Fruit fly (Drosophila melanogaster) whole organism, embryonic: ENCODE measurements around the gene Cpr30B.
A peak's percentile ranks its signal among the peaks of the same experiment; 100 is the strongest.

Experiments used
- Ada2b ChIP-seq: fragments of 200-800 bp; sonication (Bioruptor generic); IDR thresholded peaks from 2 replicates; pipeline ENCODE4 v1.3.6; 2022; ENCODE audit warnings: missing biosample characterization, missing genetic modification characterization
- CG10209 ChIP-seq: fragments of 200-800 bp; sonication (Bioruptor generic); optimal IDR thresholded peaks from 3 replicates; lab custom pipeline; 2017; ENCODE audit warnings: missing biosample characterization, mild to moderate bottlenecking, missing genetic modification characterization, missing genetic modification reagents
- CG10267 ChIP-seq: fragments of 200-800 bp; sonication (Bioruptor generic); optimal IDR thresholded peaks from 2 replicates; lab custom pipeline; 2018; ENCODE audit warnings: missing biosample characterization, mild to moderate bottlenecking, missing genetic modification characterization, moderate library complexity
- CG10366 ChIP-seq: fragments of 200-800 bp; sonication (Bioruptor generic); IDR thresholded peaks from 2 replicates; pipeline ENCODE4 v1.3.6; 2022; ENCODE audit warnings: missing biosample characterization, missing genetic modification characterization
- CG11247 ChIP-seq: fragments of 200-800 bp; sonication (Bioruptor generic); IDR thresholded peaks from 2 replicates; pipeline ENCODE4 v1.3.6; 2022; ENCODE audit warnings: missing biosample characterization, missing genetic modification characterization
- CG11696 ChIP-seq: fragments of 200-800 bp; sonication (Bioruptor generic); IDR thresholded peaks from 2 replicates; pipeline ENCODE4 v1.3.6; 2022; ENCODE audit warnings: missing biosample characterization, missing genetic modification characterization
- CG12155 ChIP-seq: fragments of 200-800 bp; sonication (Bioruptor generic); optimal IDR thresholded peaks from 3 replicates; lab custom pipeline; 2016; ENCODE audit warnings: missing biosample characterization, missing genetic modification characterization
- CG13424 ChIP-seq: fragments of 200-800 bp; sonication (Bioruptor generic); optimal IDR thresholded peaks from 2 replicates; lab custom pipeline; 2019; ENCODE audit warnings: missing biosample characterization, mild to moderate bottlenecking, missing genetic modification characterization, moderate library complexity
- CG13775 ChIP-seq: fragments of 200-800 bp; sonication (Bioruptor generic); optimal IDR thresholded peaks from 3 replicates; lab custom pipeline; 2017; ENCODE audit warnings: missing biosample characterization, mild to moderate bottlenecking, missing genetic modification characterization
- CG14441 ChIP-seq: fragments of 200-800 bp; sonication (Bioruptor generic); IDR thresholded peaks from 2 replicates; pipeline ENCODE4 v1.3.6; 2022; ENCODE audit warnings: missing biosample characterization, missing genetic modification characterization
- CG14710 ChIP-seq: fragments of 200-800 bp; sonication (Bioruptor generic); optimal IDR thresholded peaks from 3 replicates; lab custom pipeline; 2019; ENCODE audit warnings: missing biosample characterization, mild to moderate bottlenecking, missing genetic modification characterization, moderate library complexity
- CG17829 ChIP-seq: fragments of 200-800 bp; optimal IDR thresholded peaks from 2 replicates; lab custom pipeline; 2019; ENCODE audit warnings: missing biosample characterization, mild to moderate bottlenecking, missing genetic modification characterization, moderate library complexity
- CG18262 ChIP-seq: fragments of 200-800 bp; optimal IDR thresholded peaks from 3 replicates; lab custom pipeline; 2019; ENCODE audit warnings: missing biosample characterization, mild to moderate bottlenecking, missing genetic modification characterization, moderate library complexity
- CG2120 ChIP-seq: fragments of 200-800 bp; sonication (Bioruptor generic); optimal IDR thresholded peaks from 3 replicates; lab custom pipeline; 2016; ENCODE audit warnings: missing biosample characterization, missing genetic modification characterization
- CG3281 ChIP-seq: fragments of 200-800 bp; sonication (Bioruptor generic); optimal IDR thresholded peaks from 3 replicates; lab custom pipeline; 2017; ENCODE audit warnings: missing biosample characterization, mild to moderate bottlenecking, missing genetic modification characterization
- CG4328 ChIP-seq: fragments of 200-800 bp; sonication (Bioruptor generic); optimal IDR thresholded peaks from 3 replicates; lab custom pipeline; 2017; ENCODE audit warnings: missing biosample characterization, missing genetic modification reagents, missing genetic modification characterization
- CG6854 ChIP-seq: fragments of 200-800 bp; sonication (Bioruptor generic); optimal IDR thresholded peaks from 3 replicates; lab custom pipeline; 2017; ENCODE audit warnings: missing biosample characterization, mild to moderate bottlenecking, missing genetic modification characterization
- CG7271 ChIP-seq: fragments of 200-800 bp; sonication (Bioruptor generic); optimal IDR thresholded peaks from 2 replicates; lab custom pipeline; 2018; ENCODE audit warnings: missing biosample characterization, mild to moderate bottlenecking, missing genetic modification characterization, moderate library complexity
- CG7556 ChIP-seq: fragments of 200-800 bp; sonication (Bioruptor generic); optimal IDR thresholded peaks from 2 replicates; lab custom pipeline; 2017; ENCODE audit warnings: missing biosample characterization, mild to moderate bottlenecking, missing genetic modification characterization
- CG7987 ChIP-seq: fragments of 200-800 bp; sonication (Bioruptor generic); optimal IDR thresholded peaks from 2 replicates; lab custom pipeline; 2018; ENCODE audit warnings: missing biosample characterization, mild to moderate bottlenecking, missing genetic modification characterization, moderate library complexity
- Doc3 ChIP-seq: fragments of 200-800 bp; sonication (Bioruptor generic); IDR thresholded peaks from 3 replicates; pipeline ENCODE4 v1.3.6; 2022; ENCODE audit warnings: missing biosample characterization, missing genetic modification characterization; ENCODE audit not compliant: partially characterized antibody
- Elba2 ChIP-seq: fragments of 200-800 bp; sonication (Bioruptor generic); optimal IDR thresholded peaks from 3 replicates; lab custom pipeline; 2016; ENCODE audit warnings: missing biosample characterization, missing genetic modification characterization
- Fer1 ChIP-seq: fragments of 200-800 bp; sonication (Bioruptor generic); optimal IDR thresholded peaks from 2 replicates; lab custom pipeline; 2017; ENCODE audit warnings: missing biosample characterization, mild to moderate bottlenecking, missing genetic modification characterization
- HHEX ChIP-seq: fragments of 200-800 bp; sonication (Bioruptor generic); optimal IDR thresholded peaks from 3 replicates; lab custom pipeline; 2017; ENCODE audit warnings: missing biosample characterization, mild to moderate bottlenecking, missing genetic modification characterization, missing genetic modification reagents
- Oli ChIP-seq: fragments of 200-800 bp; sonication (Bioruptor generic); optimal IDR thresholded peaks from 2 replicates; lab custom pipeline; 2018; ENCODE audit warnings: missing biosample characterization, mild to moderate bottlenecking, missing genetic modification characterization, moderate library complexity
- PHDP ChIP-seq: fragments of 200-800 bp; sonication (Bioruptor generic); optimal IDR thresholded peaks from 3 replicates; lab custom pipeline; 2018; ENCODE audit warnings: missing biosample characterization, mild to moderate bottlenecking, missing genetic modification characterization, moderate library complexity
- Pdp1 ChIP-seq, 2 experiments: fragments of 200-800 bp; sonication (Bioruptor generic); optimal IDR thresholded peaks; 3 replicates each; lab custom pipeline; 2016; ENCODE audit warnings: missing biosample characterization in 2 of 2, missing genetic modification characterization in 2 of 2, mild to moderate bottlenecking in 1 of 2, moderate library complexity in 1 of 2
- Rfx ChIP-seq: fragments of 200-800 bp; sonication (Bioruptor generic); IDR thresholded peaks from 2 replicates; pipeline ENCODE4 v1.3.6; 2022; ENCODE audit warnings: missing biosample characterization, missing genetic modification characterization
- Sox100B ChIP-seq: fragments of 200-800 bp; sonication (Bioruptor generic); optimal IDR thresholded peaks from 3 replicates; lab custom pipeline; 2018; ENCODE audit warnings: missing biosample characterization, mild to moderate bottlenecking, missing genetic modification characterization
- Sox102F ChIP-seq: fragments of 200-800 bp; sonication (Bioruptor generic); optimal IDR thresholded peaks from 2 replicates; lab custom pipeline; 2018; ENCODE audit warnings: missing biosample characterization, mild to moderate bottlenecking, missing genetic modification characterization, moderate library complexity
- Stat92E ChIP-seq, 3 experiments: fragments of >200 bp in 2 of 3; fragments of 200-800 bp in 1 of 3; sonication (Bioruptor generic) in 1 of 3; optimal IDR thresholded peaks; 2 replicates each; lab custom pipeline; 2017 to 2019; ENCODE audit warnings: missing biosample characterization in 3 of 3, missing genetic modification characterization in 3 of 3, mild to moderate bottlenecking in 1 of 3, moderate library complexity in 1 of 3
- Trl ChIP-seq, 3 experiments: fragments of >200 bp in 2 of 3; fragments of 200-800 bp in 1 of 3; sonication (Bioruptor generic) in 1 of 3; optimal IDR thresholded peaks; 2 replicates in 1 of 3; 3 replicates in 2 of 3; lab custom pipeline; 2016 to 2017; ENCODE audit warnings: missing biosample characterization in 1 of 3, missing genetic modification characterization in 1 of 3
- corto ChIP-seq: fragments of 200-800 bp; sonication (Bioruptor generic); optimal IDR thresholded peaks from 2 replicates; lab custom pipeline; 2016; ENCODE audit warnings: missing biosample characterization, mild to moderate bottlenecking, missing genetic modification characterization, moderate library complexity
- dmrt99B ChIP-seq: fragments of 200-800 bp; sonication (Bioruptor generic); optimal IDR thresholded peaks from 2 replicates; lab custom pipeline; 2018; ENCODE audit warnings: missing biosample characterization, mild to moderate bottlenecking, missing genetic modification characterization, moderate library complexity
- dysf ChIP-seq: fragments of 200-800 bp; sonication (Bioruptor generic); IDR thresholded peaks from 3 replicates; pipeline ENCODE4 v1.3.6; 2022; ENCODE audit warnings: missing biosample characterization, missing genetic modification characterization
- klu ChIP-seq: fragments of 200-800 bp; sonication (Bioruptor generic); IDR thresholded peaks from 2 replicates; pipeline ENCODE4 v1.3.6; 2022; ENCODE audit warnings: missing biosample characterization, missing genetic modification characterization
- lilli ChIP-seq: fragments of 200-800 bp; sonication (Bioruptor generic); optimal IDR thresholded peaks from 3 replicates; lab custom pipeline; 2016; ENCODE audit warnings: missing biosample characterization, missing genetic modification characterization
- lmd ChIP-seq: fragments of 200-800 bp; sonication (Bioruptor generic); IDR thresholded peaks from 2 replicates; pipeline ENCODE4 v1.3.6; 2022; ENCODE audit warnings: missing biosample characterization, missing genetic modification characterization
- nmo ChIP-seq: fragments of 200-800 bp; sonication (Bioruptor generic); optimal IDR thresholded peaks from 2 replicates; lab custom pipeline; 2018; ENCODE audit warnings: missing biosample characterization, mild to moderate bottlenecking, missing genetic modification characterization, moderate library complexity
- onecut ChIP-seq: fragments of 200-800 bp; sonication (Bioruptor generic); IDR thresholded peaks from 2 replicates; pipeline ENCODE4 v1.3.6; 2022; ENCODE audit warnings: missing biosample characterization, missing genetic modification characterization
- org-1 ChIP-seq: fragments of 200-800 bp; sonication (Bioruptor generic); optimal IDR thresholded peaks from 2 replicates; lab custom pipeline; 2017; ENCODE audit warnings: missing biosample characterization, missing genetic modification characterization
- sim ChIP-seq: fragments of 200-800 bp; sonication (Bioruptor generic); IDR thresholded peaks from 2 replicates; pipeline ENCODE4 v1.3.6; 2022; ENCODE audit warnings: missing biosample characterization, missing genetic modification characterization
- sisA ChIP-seq: fragments of 200-800 bp; sonication (Bioruptor generic); IDR thresholded peaks from 2 replicates; pipeline ENCODE4 v1.3.6; 2022; ENCODE audit warnings: missing biosample characterization, missing genetic modification characterization
- slbo ChIP-seq: fragments of 200-800 bp; sonication (Bioruptor generic); IDR thresholded peaks from 2 replicates; pipeline ENCODE4 v1.3.6; 2022; ENCODE audit warnings: missing biosample characterization, missing genetic modification characterization
- unpg ChIP-seq: fragments of 200-800 bp; sonication (Bioruptor generic); optimal IDR thresholded peaks from 3 replicates; lab custom pipeline; 2018; ENCODE audit warnings: missing biosample characterization, mild to moderate bottlenecking, missing genetic modification characterization, moderate library complexity
- zen2 ChIP-seq: fragments of 200-800 bp; sonication (Bioruptor generic); IDR thresholded peaks from 3 replicates; pipeline ENCODE4 v1.3.6; 2022; ENCODE audit warnings: missing biosample characterization, missing genetic modification characterization; ENCODE audit not compliant: partially characterized antibody

Gene Cpr30B

DNA sequence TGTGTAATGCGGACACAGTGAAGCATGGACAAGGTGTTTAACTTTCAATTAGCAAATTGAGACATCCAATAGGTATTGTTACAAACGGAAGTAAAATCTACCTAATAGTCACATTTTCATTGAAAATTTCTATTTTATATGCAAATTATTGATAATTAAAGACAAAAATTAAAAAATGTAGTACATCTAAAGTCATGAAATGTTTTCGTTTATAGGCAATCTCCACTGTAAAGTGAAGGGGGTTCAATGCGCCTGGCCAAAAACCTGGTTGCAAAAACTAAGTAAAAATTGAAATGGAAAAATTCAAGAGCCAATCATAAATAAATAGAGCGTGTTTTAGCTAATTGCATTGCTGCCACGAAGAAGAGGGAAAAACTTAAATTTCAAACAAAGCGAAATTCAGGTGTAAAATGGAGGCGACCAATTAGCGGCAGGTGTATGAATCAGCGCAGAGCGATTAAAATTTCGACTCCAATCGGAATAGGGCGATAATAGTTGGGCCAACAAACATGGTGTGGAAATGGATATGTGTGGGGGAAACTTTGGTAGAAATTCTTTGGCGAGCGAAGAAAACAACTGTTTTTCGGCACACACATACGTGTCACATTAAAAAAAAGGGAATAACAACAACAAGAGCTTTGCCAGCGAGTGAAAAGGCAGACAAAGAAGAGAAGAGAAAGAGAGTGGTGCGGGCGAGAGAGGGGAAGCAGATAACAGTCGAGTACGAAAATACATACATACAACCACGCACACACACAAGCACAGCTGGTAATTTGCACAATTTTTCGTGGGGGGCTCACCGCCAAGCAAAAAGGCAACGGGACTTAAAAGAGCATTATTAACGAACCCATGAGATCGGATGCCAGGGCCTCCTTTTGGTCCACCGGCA, 49.1 kb upstream of the Cpr30B start (continued):
- 0 out of 2 replicates have a peak, but pooled peaks have one; percentile 7 for TF ChIP-seq CG11696 (GFP tag; lab: Robert Waterston, UW)
- peak; percentile 28; the same call in 1 of the 2 replicates for TF ChIP-seq sisA (GFP tag; lab: Robert Waterston, UW)
- peak; percentile 23 for TF ChIP-seq unpg (GFP tag; lab: Kevin White, UChicago)
- 0 out of 2 replicates have a peak, but pooled peaks have one; percentile 8 for TF ChIP-seq sim (GFP tag; lab: Robert Waterston, UW)
- peak in 1 of 2 experiments; percentile 27 for TF ChIP-seq Pdp1 (GFP tag; optimal IDR thresholded peaks at IDR 0.05; lab: Kevin White, UChicago)
- peak; percentile 50 for TF ChIP-seq nmo (GFP tag; lab: Kevin White, UChicago)
- TF ChIP-seq HHEX (GFP tag; lab: Kevin White, UChicago), result peak; percentile 43
- TF ChIP-seq CG3281 (GFP tag; lab: Kevin White, UChicago), result peak; percentile 60
- TF ChIP-seq CG10366 (GFP tag; lab: Robert Waterston, UW), result peak; percentile 49; the same call in 1 of the 2 replicates
- TF ChIP-seq Fer1 (GFP tag; lab: Kevin White, UChicago), result peak; percentile 71
- peak; percentile 98 for TF ChIP-seq CG12155 (GFP tag; lab: Kevin White, UChicago)
- TF ChIP-seq CG14441, result 0 out of 2 replicates have a peak, but pooled peaks have one; percentile 19
- peak; percentile 19 for TF ChIP-seq CG10267 (tag; lab: Kevin White, UChicago)
- TF ChIP-seq zen2, result no peak
- peak; percentile 36 for TF ChIP-seq CG14710
- peak; percentile 33 for TF ChIP-seq CG17829 (tag; lab: Kevin White, UChicago)
- TF ChIP-seq Ada2b (GFP tag; lab: Robert Waterston, UW), result peak; percentile 31; the same call in 1 of the 2 replicates
- no peak; the same call in 1 of the 2 replicates for TF ChIP-seq klu (GFP tag; lab: Robert Waterston, UW)
- TF ChIP-seq Elba2 (GFP tag; lab: Kevin White, UChicago), result peak; percentile 20
- peak; percentile 42 for TF ChIP-seq CG6854 (GFP tag; lab: Kevin White, UChicago)
- TF ChIP-seq Sox102F, result peak; percentile 39
- peak; percentile 51 to 58 for TF ChIP-seq Trl (optimal IDR thresholded peaks at IDR 0.05; lab: Kevin White, UChicago)
- no peak for TF ChIP-seq Trl (GFP tag; optimal IDR thresholded peaks at IDR 0.05; lab: Kevin White, UChicago)
- no peak for TF ChIP-seq CG13775 (GFP tag; lab: Kevin White, UChicago)
- TF ChIP-seq CG2120, result peak; percentile 27
- peak; percentile 12 for TF ChIP-seq org-1
- TF ChIP-seq slbo (GFP tag; lab: Robert Waterston, UW), result peak; percentile 48; the same call in 1 of the 2 replicates
- peak; percentile 33 for TF ChIP-seq CG4328
- peak; percentile 29 for TF ChIP-seq CG13424 (tag; lab: Kevin White, UChicago)
- 0 out of 2 replicates have a peak, but pooled peaks have one; percentile 24 for TF ChIP-seq onecut (GFP tag; lab: Robert Waterston, UW)
- TF ChIP-seq lmd (GFP tag; lab: Robert Waterston, UW), result peak; percentile 59; the same call in 1 of the 2 replicates
- no peak for TF ChIP-seq Doc3 (GFP tag; lab: Robert Waterston, UW)
- TF ChIP-seq Stat92E (GFP tag; optimal IDR thresholded peaks at IDR 0.05; lab: Kevin White, UChicago), result no peak
- TF ChIP-seq CG18262 (tag; lab: Kevin White, UChicago), result peak; percentile 55
- no peak for TF ChIP-seq CG7987 (GFP tag; lab: Kevin White, UChicago)
- peak; percentile 67 for TF ChIP-seq Sox100B
- peak; percentile 41 for TF ChIP-seq PHDP (tag; lab: Kevin White, UChicago)
- TF ChIP-seq Oli (tag; lab: Kevin White, UChicago), result peak; percentile 22
- TF ChIP-seq dmrt99B (tag; lab: Kevin White, UChicago), result peak; percentile 66
- TF ChIP-seq dysf, result peak; percentile 63; the same call in 1 of the 3 replicates
- peak; percentile 27 for TF ChIP-seq corto (GFP tag; lab: Kevin White, UChicago)
- peak; percentile 21 for TF ChIP-seq lilli (GFP tag; lab: Kevin White, UChicago)
- peak; percentile 1 for TF ChIP-seq CG10209 (GFP tag; lab: Kevin White, UChicago)
- TF ChIP-seq CG11247 (GFP tag; lab: Robert Waterston, UW), result peak; percentile 36; the same call in 1 of the 2 replicates
- peak; percentile 14 for TF ChIP-seq CG7556
- no peak for TF ChIP-seq CG7271 (tag; lab: Kevin White, UChicago)
- TF ChIP-seq Rfx (GFP tag; lab: Robert Waterston, UW), result peak; percentile 51; the same call in 1 of the 2 replicates
